Fruit fly (Drosophila melanogaster) whole organism, pupa: Measurements from ENCODE around the gene Eip75B.

Experiments used
- CG13204 ChIP-seq: fragments of 200-800 bp; sonication (Bioruptor generic); optimal IDR thresholded peaks from 2 replicates; lab custom pipeline; 2018; ENCODE audit warnings: missing biosample characterization, mild to moderate bottlenecking, missing genetic modification characterization, moderate library complexity
- CG17806 ChIP-seq: fragments of 200-800 bp; sonication (Bioruptor generic); optimal IDR thresholded peaks from 2 replicates; lab custom pipeline; 2018; ENCODE audit warnings: missing biosample characterization, mild to moderate bottlenecking, missing genetic modification characterization, moderate library complexity
- Ets98B ChIP-seq: fragments of 200-800 bp; sonication (Bioruptor generic); IDR thresholded peaks from 2 replicates; pipeline ENCODE4 v1.3.6; 2022; ENCODE audit warnings: missing biosample characterization, missing genetic modification characterization
- Pif1B ChIP-seq: fragments of 200-800 bp; sonication (Bioruptor generic); optimal IDR thresholded peaks from 3 replicates; lab custom pipeline; 2016; ENCODE audit warnings: missing biosample characterization, missing genetic modification characterization
- fd96Ca ChIP-seq: fragments of 200-800 bp; sonication (Bioruptor generic); IDR thresholded peaks from 3 replicates; pipeline ENCODE4 v1.3.6; 2022; ENCODE audit warnings: missing biosample characterization, missing genetic modification characterization
- rn ChIP-seq: fragments of 200-800 bp; sonication (Bioruptor generic); IDR thresholded peaks from 2 replicates; pipeline ENCODE4 v1.3.6; 2022; ENCODE audit warnings: missing biosample characterization, missing genetic modification characterization

- TF ChIP-seq CG17806 (tag; lab: Kevin White, UChicago) (no peak), Pif1B (GFP tag; lab: Kevin White, UChicago) (no peak), CG13204 (GFP tag; lab: Kevin White, UChicago) (no peak), Ets98B (GFP tag; lab: Robert Waterston, UW) (no peak; the same call in 1 of the 2 replicates), rn (GFP tag; lab: Robert Waterston, UW) (no peak), fd96Ca (GFP tag; lab: Robert Waterston, UW) (0 out of 3 replicates have a peak, but pooled peaks have one; percentile 18)
Measured at dm6 chr3L:17983980-17984379, 80.5 kb downstream of the Eip75B start.
